Fruit fly (Drosophila melanogaster) whole organism, embryonic: ENCODE measurements around the gene Drs.

Experiments
- Awh ChIP-seq: fragments of 200-800 bp; sonication (Bioruptor generic); IDR thresholded peaks from 2 replicates; pipeline ENCODE4, ENCODE4 v1.3.6; 2022; ENCODE audit warnings: missing biosample characterization, missing genetic modification characterization
- Bgb ChIP-seq: fragments of 200-800 bp; sonication (Bioruptor generic); IDR thresholded peaks from 2 replicates; pipeline ENCODE4 v1.3.6; 2022; ENCODE audit warnings: missing biosample characterization, missing genetic modification characterization; ENCODE audit not compliant: partially characterized antibody
- C15 ChIP-seq: fragments of 200-800 bp; sonication (Bioruptor generic); IDR thresholded peaks from 3 replicates; pipeline ENCODE4 v1.3.6; 2022; ENCODE audit warnings: missing biosample characterization, missing genetic modification characterization
- CG10267 ChIP-seq: fragments of 200-800 bp; sonication (Bioruptor generic); optimal IDR thresholded peaks from 2 replicates; lab custom pipeline; 2018; ENCODE audit warnings: missing biosample characterization, mild to moderate bottlenecking, missing genetic modification characterization, moderate library complexity
- CG13624 ChIP-seq: fragments of 200-800 bp; sonication (Bioruptor generic); optimal IDR thresholded peaks from 2 replicates; lab custom pipeline; 2016; ENCODE audit warnings: missing biosample characterization, missing genetic modification characterization
- CG1603 ChIP-seq: fragments of 200-800 bp; sonication (Bioruptor generic); optimal IDR thresholded peaks from 2 replicates; lab custom pipeline; 2019; ENCODE audit warnings: missing biosample characterization, mild to moderate bottlenecking, missing genetic modification characterization, moderate library complexity
- CG16813 ChIP-seq: fragments of 200-800 bp; sonication (Bioruptor generic); IDR thresholded peaks from 3 replicates; pipeline ENCODE4 v1.3.6; 2022; ENCODE audit warnings: missing biosample characterization, missing genetic modification characterization; ENCODE audit not compliant: partially characterized antibody
- CG18011 ChIP-seq: fragments of 200-800 bp; sonication (Bioruptor generic); optimal IDR thresholded peaks from 2 replicates; lab custom pipeline; 2017; ENCODE audit warnings: missing biosample characterization, missing genetic modification characterization, mild to moderate bottlenecking, moderate library complexity, missing genotype
- CG31224 ChIP-seq: fragments of 200-800 bp; sonication (Bioruptor generic); IDR thresholded peaks from 2 replicates; pipeline ENCODE4 v1.3.6; 2022; ENCODE audit warnings: missing biosample characterization, missing genetic modification characterization
- CG34224 ChIP-seq: fragments of 200-800 bp; sonication (Bioruptor generic); IDR thresholded peaks from 3 replicates; pipeline ENCODE4 v1.3.6; 2022; ENCODE audit warnings: missing biosample characterization, missing genetic modification characterization; ENCODE audit not compliant: partially characterized antibody
- CG4282 ChIP-seq: fragments of 200-800 bp; sonication (Bioruptor generic); optimal IDR thresholded peaks from 2 replicates; lab custom pipeline; 2016; ENCODE audit warnings: missing biosample characterization, missing genetic modification characterization
- CG4404 ChIP-seq: fragments of 200-800 bp; sonication (Bioruptor generic); IDR thresholded peaks from 2 replicates; pipeline ENCODE4 v1.3.6; 2022; ENCODE audit warnings: missing biosample characterization, missing genetic modification characterization
- CG4617 ChIP-seq: fragments of 200-800 bp; sonication (Bioruptor generic); optimal IDR thresholded peaks from 3 replicates; lab custom pipeline; 2016; ENCODE audit warnings: missing biosample characterization, missing genetic modification characterization, borderline replicate concordance
- CG6175 ChIP-seq: fragments of 200-800 bp; sonication (Bioruptor generic); IDR thresholded peaks from 3 replicates; pipeline ENCODE4 v1.3.6; 2022; ENCODE audit warnings: missing biosample characterization, missing genetic modification characterization
- CG7372 ChIP-seq: fragments of 200-800 bp; sonication (Bioruptor generic); IDR thresholded peaks from 2 replicates; pipeline ENCODE4 v1.3.6; 2022; ENCODE audit warnings: missing biosample characterization, missing genetic modification characterization
- CG8290 ChIP-seq, 3 experiments: fragments of 200-800 bp; sonication (Bioruptor generic); optimal IDR thresholded peaks; 2 replicates each; lab custom pipeline; 2016 to 2019; ENCODE audit warnings: missing biosample characterization in 3 of 3, missing genetic modification characterization in 3 of 3, mild to moderate bottlenecking in 2 of 3, moderate library complexity in 1 of 3
- CG8478 ChIP-seq: fragments of >200 bp; optimal IDR thresholded peaks from 2 replicates; lab custom pipeline; 2018
- CG8765 ChIP-seq: fragments of 200-800 bp; sonication (Bioruptor generic); IDR thresholded peaks from 2 replicates; pipeline ENCODE4 v1.3.6; 2022; ENCODE audit warnings: missing biosample characterization, missing genetic modification characterization
- CG9932 ChIP-seq: fragments of 200-800 bp; sonication (Bioruptor generic); IDR thresholded peaks from 2 replicates; pipeline ENCODE4 v1.3.6; 2022; ENCODE audit warnings: missing biosample characterization, missing genetic modification characterization
- Dll ChIP-seq: fragments of 200-800 bp; sonication (Bioruptor generic); IDR thresholded peaks from 4 replicates; pipeline ENCODE4 v1.3.6; 2022; ENCODE audit warnings: missing biosample characterization, missing genetic modification characterization; ENCODE audit not compliant: partially characterized antibody
- Dref ChIP-seq: fragments of 200-800 bp; sonication (Bioruptor generic); IDR thresholded peaks from 2 replicates; pipeline ENCODE4 v1.3.6; 2022; ENCODE audit warnings: missing biosample characterization, missing genetic modification characterization
- Lhr ChIP-seq: fragments of 200-800 bp; sonication (Bioruptor generic); optimal IDR thresholded peaks from 3 replicates; lab custom pipeline; 2017; ENCODE audit warnings: mild to moderate bottlenecking, missing biosample characterization, missing genetic modification reagents, missing genetic modification characterization
- Mes4 ChIP-seq: fragments of 200-800 bp; sonication (Bioruptor generic); optimal IDR thresholded peaks from 2 replicates; lab custom pipeline; 2016; ENCODE audit warnings: missing biosample characterization, missing genetic modification characterization
- NfI ChIP-seq: fragments of 200-800 bp; sonication (Bioruptor generic); optimal IDR thresholded peaks from 3 replicates; lab custom pipeline; 2018; ENCODE audit warnings: missing biosample characterization, mild to moderate bottlenecking, missing genetic modification characterization, moderate library complexity
- Oaz ChIP-seq: fragments of 200-800 bp; sonication (Bioruptor generic); IDR thresholded peaks from 2 replicates; pipeline ENCODE4 v1.3.6; 2022; ENCODE audit warnings: missing biosample characterization, missing genetic modification characterization
- Sin3A ChIP-seq: fragments of >200 bp; optimal IDR thresholded peaks from 2 replicates; lab custom pipeline; 2018
- Sox100B ChIP-seq: fragments of 200-800 bp; sonication (Bioruptor generic); optimal IDR thresholded peaks from 3 replicates; lab custom pipeline; 2018; ENCODE audit warnings: missing biosample characterization, mild to moderate bottlenecking, missing genetic modification characterization
- Ssrp ChIP-seq: fragments of 200-800 bp; sonication (Bioruptor generic); optimal IDR thresholded peaks from 2 replicates; lab custom pipeline; 2018; ENCODE audit warnings: missing biosample characterization, mild to moderate bottlenecking, missing genetic modification characterization, moderate library complexity
- bab2 ChIP-seq: fragments of 200-800 bp; sonication (Bioruptor generic); optimal IDR thresholded peaks from 2 replicates; lab custom pipeline; 2016; ENCODE audit warnings: missing biosample characterization, missing genetic modification characterization
- bbx ChIP-seq: fragments of 200-800 bp; sonication (Bioruptor generic); IDR thresholded peaks from 2 replicates; pipeline ENCODE4 v1.3.6; 2022; ENCODE audit warnings: missing biosample characterization, missing genetic modification characterization; ENCODE audit not compliant: partially characterized antibody
- br ChIP-seq: fragments of >200 bp; optimal IDR thresholded peaks from 2 replicates; lab custom pipeline; 2017
- bsh ChIP-seq, 2 experiments: fragments of 200-800 bp; sonication (Bioruptor generic); optimal IDR thresholded peaks; 2 replicates each; lab custom pipeline; 2017 to 2018; ENCODE audit warnings: mild to moderate bottlenecking in 2 of 2, missing biosample characterization in 2 of 2, missing genetic modification characterization in 2 of 2, moderate library complexity in 1 of 2
- ci ChIP-seq: fragments of 200-800 bp; sonication (Bioruptor generic); IDR thresholded peaks from 3 replicates; pipeline ENCODE4 v1.3.6; 2022; ENCODE audit warnings: missing biosample characterization, missing genetic modification characterization
- dysf ChIP-seq: fragments of 200-800 bp; sonication (Bioruptor generic); IDR thresholded peaks from 3 replicates; pipeline ENCODE4 v1.3.6; 2022; ENCODE audit warnings: missing biosample characterization, missing genetic modification characterization
- ems ChIP-seq: fragments of 200-800 bp; sonication (Bioruptor generic); optimal IDR thresholded peaks from 3 replicates; lab custom pipeline; 2016; ENCODE audit warnings: missing biosample characterization, missing genetic modification characterization
- ftz-f1 ChIP-seq: fragments of 200-800 bp; sonication (Bioruptor generic); optimal IDR thresholded peaks from 2 replicates; lab custom pipeline; 2016; ENCODE audit warnings: missing biosample characterization, missing genetic modification characterization
- grn ChIP-seq: fragments of 200-800 bp; sonication (Bioruptor generic); optimal IDR thresholded peaks from 3 replicates; lab custom pipeline; 2017; ENCODE audit warnings: missing biosample characterization, missing genetic modification characterization
- h ChIP-seq: fragments of >200 bp; optimal IDR thresholded peaks from 2 replicates; lab custom pipeline; 2017
- ken ChIP-seq: fragments of 200-800 bp; sonication (Bioruptor generic); IDR thresholded peaks from 3 replicates; pipeline ENCODE4 v1.3.6; 2022; ENCODE audit warnings: missing biosample characterization, missing genetic modification characterization
- nom ChIP-seq: fragments of 200-800 bp; sonication (Bioruptor generic); optimal IDR thresholded peaks from 2 replicates; lab custom pipeline; 2017; ENCODE audit warnings: missing biosample characterization, missing genetic modification characterization, mild to moderate bottlenecking, moderate library complexity, missing genetic modification reagents
- pan ChIP-seq, 4 experiments: fragments of >200 bp in 3 of 4; fragments of 200-800 bp in 1 of 4; sonication (Bioruptor generic) in 1 of 4; optimal IDR thresholded peaks in 3 of 4; IDR thresholded peaks in 1 of 4; 2 replicates each; pipeline versions ENCODE4 v1.3.6 to Lab custom; 2017 to 2022; ENCODE audit warnings: missing biosample characterization in 2 of 4, missing genetic modification characterization in 2 of 4, mixed read lengths in 1 of 4
- peb ChIP-seq: fragments of 200-800 bp; sonication (Bioruptor generic); IDR thresholded peaks from 2 replicates; pipeline ENCODE4 v1.3.6; 2022; ENCODE audit warnings: missing biosample characterization, missing genetic modification characterization
- prd ChIP-seq, 3 experiments: fragments of >200 bp in 2 of 3; fragments of 200-800 bp in 1 of 3; sonication (Bioruptor generic) in 1 of 3; optimal IDR thresholded peaks in 2 of 3; IDR thresholded peaks in 1 of 3; 2 replicates in 2 of 3; 3 replicates in 1 of 3; pipeline versions ENCODE4 v1.3.6 to Lab custom; 2017 to 2022; ENCODE audit warnings: missing biosample characterization in 1 of 3, missing genetic modification characterization in 1 of 3
- sc ChIP-seq, 3 experiments: fragments of >200 bp in 2 of 3; fragments of 200-800 bp in 1 of 3; sonication (Bioruptor generic) in 1 of 3; optimal IDR thresholded peaks; 2 replicates in 2 of 3; 3 replicates in 1 of 3; lab custom pipeline; 2017; ENCODE audit warnings: mild to moderate bottlenecking in 1 of 3, missing biosample characterization in 1 of 3, missing genetic modification characterization in 1 of 3, missing genetic modification reagents in 1 of 3
- scrt ChIP-seq: fragments of 200-800 bp; sonication (Bioruptor generic); optimal IDR thresholded peaks from 2 replicates; lab custom pipeline; 2018; ENCODE audit warnings: missing biosample characterization, mild to moderate bottlenecking, missing genetic modification characterization, moderate library complexity
- tx ChIP-seq: fragments of 200-800 bp; sonication (Bioruptor generic); optimal IDR thresholded peaks from 2 replicates; lab custom pipeline; 2016; ENCODE audit warnings: missing biosample characterization, missing genetic modification characterization
- wdn ChIP-seq: fragments of 200-800 bp; sonication (Bioruptor generic); IDR thresholded peaks from 2 replicates; pipeline ENCODE4 v1.3.6; 2022; ENCODE audit warnings: missing biosample characterization, missing genetic modification characterization

The Drs gene

DNA sequence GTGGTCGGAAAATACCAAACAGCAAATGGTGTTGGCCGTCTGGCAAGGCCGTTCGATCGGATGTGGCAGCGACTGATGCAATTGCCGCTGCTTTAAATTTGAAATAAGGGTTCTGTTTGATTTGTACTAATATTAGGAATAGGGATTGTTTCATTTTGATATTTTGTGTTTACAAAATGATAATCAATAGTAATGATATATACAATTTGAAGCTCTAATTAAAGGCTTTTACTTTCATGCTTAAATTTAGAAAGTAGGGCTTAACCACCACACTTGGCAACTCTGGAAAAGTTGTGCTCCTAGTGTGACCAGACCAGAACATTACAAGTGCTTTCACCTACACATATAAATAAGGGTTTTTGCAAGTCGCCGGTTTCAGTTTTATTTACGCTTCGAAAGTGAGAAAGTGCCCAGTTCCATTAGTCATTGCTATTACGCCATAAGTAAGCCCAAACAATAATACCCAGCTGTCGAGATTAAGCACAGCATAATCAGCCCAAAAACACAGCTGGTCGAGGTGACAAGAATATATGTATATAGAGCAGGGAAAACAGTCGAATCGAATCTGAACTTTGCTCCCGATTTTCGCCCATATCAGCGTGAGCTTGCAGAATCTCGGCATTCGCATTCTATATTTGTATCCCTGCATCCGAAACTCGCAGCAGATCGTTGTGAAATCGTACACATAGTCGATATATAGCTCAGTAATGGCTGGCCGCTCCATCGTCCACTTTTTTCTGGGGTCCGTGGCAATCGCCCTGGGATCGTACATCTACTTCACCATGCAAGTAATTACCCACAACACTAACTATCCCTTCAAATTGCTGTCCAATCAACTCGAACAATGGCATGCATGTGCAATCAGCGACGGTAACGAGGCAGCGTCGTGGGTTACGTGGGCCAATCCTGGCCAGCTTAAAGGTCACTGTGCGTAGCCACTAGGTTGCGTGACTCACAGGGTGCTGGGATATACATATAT is 43.1 kb upstream of the Drs start, which contains the start of gene Gtpx (continued):
- TF ChIP-seq Dref (GFP tag; lab: Robert Waterston, UW) = peak; percentile 31; the same call in 1 of the 2 replicates
- no peak for TF ChIP-seq CG31224 (GFP tag; lab: Robert Waterston, UW)
- TF ChIP-seq CG1603 (tag; lab: Kevin White, UChicago) = peak; percentile 54
- TF ChIP-seq Awh (GFP tag; lab: Robert Waterston, UW) = no peak
- peak; percentile 25 to 57 for TF ChIP-seq bsh (GFP tag; optimal IDR thresholded peaks at IDR 0.05; lab: Kevin White, UChicago)
- TF ChIP-seq CG8478 = peak; percentile 30
- TF ChIP-seq grn (GFP tag; lab: Kevin White, UChicago) = no peak
- no peak for TF ChIP-seq CG34224 (GFP tag; lab: Robert Waterston, UW)
- peak; percentile 83 for TF ChIP-seq Lhr
- no peak for TF ChIP-seq CG7372 (GFP tag; lab: Robert Waterston, UW)
- no peak for TF ChIP-seq peb
- TF ChIP-seq CG8290 (GFP tag; optimal IDR thresholded peaks at IDR 0.05; lab: Kevin White, UChicago) = no peak
- TF ChIP-seq CG8290 (tag; optimal IDR thresholded peaks at IDR 0.05; lab: Kevin White, UChicago) = peak in 1 of 2 experiments; percentile 38
- TF ChIP-seq ftz-f1 = peak; percentile 53
- TF ChIP-seq CG18011 (GFP tag; lab: Kevin White, UChicago) = peak; percentile 34
- TF ChIP-seq CG9932 (GFP tag; lab: Robert Waterston, UW) = peak; percentile 69
- TF ChIP-seq pan (optimal IDR thresholded peaks at IDR 0.05; lab: Kevin White, UChicago) = no peak
- TF ChIP-seq pan (GFP tag; optimal IDR thresholded peaks at IDR 0.05 in 1 of 2, IDR thresholded peaks at IDR 0.05 in 1 of 2) = no peak
- TF ChIP-seq ken (GFP tag; lab: Robert Waterston, UW) = 0 out of 3 replicates have a peak, but pooled peaks have one; percentile 4
- TF ChIP-seq NfI (GFP tag; lab: Kevin White, UChicago) = peak; percentile 39
- no peak for TF ChIP-seq Sox100B (GFP tag; lab: Kevin White, UChicago)
- TF ChIP-seq h (lab: Kevin White, UChicago) = no peak
- peak; percentile 34 for TF ChIP-seq ems (GFP tag; lab: Kevin White, UChicago)
- TF ChIP-seq CG8765 = no peak
- peak; percentile 14 for TF ChIP-seq Ssrp
- peak; percentile 10 for TF ChIP-seq CG4617 (GFP tag; lab: Kevin White, UChicago)
- TF ChIP-seq Sin3A (lab: Kevin White, UChicago) = peak; percentile 96
- no peak for TF ChIP-seq C15
- no peak for TF ChIP-seq CG4282 (GFP tag; lab: Kevin White, UChicago)
- no peak for TF ChIP-seq scrt (GFP tag; lab: Kevin White, UChicago)
- peak; percentile 28; the same call in 1 of the 3 replicates for TF ChIP-seq dysf
- no peak; the same call in 1 of the 2 replicates for TF ChIP-seq Bgb (GFP tag; lab: Robert Waterston, UW)
- no peak for TF ChIP-seq bbx (GFP tag; lab: Robert Waterston, UW)
- TF ChIP-seq Dll (GFP tag; lab: Robert Waterston, UW) = peak; percentile 51; the same call in 2 of the 4 replicates
- TF ChIP-seq Oaz = no peak
- TF ChIP-seq CG10267 (tag; lab: Kevin White, UChicago) = peak; percentile 53
- no peak for TF ChIP-seq prd (optimal IDR thresholded peaks at IDR 0.05; lab: Kevin White, UChicago)
- TF ChIP-seq prd (GFP tag; IDR thresholded peaks at IDR 0.05; lab: Robert Waterston, UW) = peak; percentile 50; the same call in 1 of the 3 replicates
- TF ChIP-seq CG16813 (GFP tag; lab: Robert Waterston, UW) = no peak
- peak; percentile 73 for TF ChIP-seq CG13624 (GFP tag; lab: Kevin White, UChicago)
- peak; percentile 40 for TF ChIP-seq tx (GFP tag; lab: Kevin White, UChicago)
- TF ChIP-seq wdn = 0 out of 2 replicates have a peak, but pooled peaks have one; percentile 24
- TF ChIP-seq br (lab: Kevin White, UChicago) = no peak
- no peak for TF ChIP-seq sc (optimal IDR thresholded peaks at IDR 0.05; lab: Kevin White, UChicago)
- no peak for TF ChIP-seq sc (GFP tag; optimal IDR thresholded peaks at IDR 0.05; lab: Kevin White, UChicago)
- TF ChIP-seq ci (GFP tag; lab: Robert Waterston, UW) = peak; percentile 21; the same call in 1 of the 3 replicates
- TF ChIP-seq nom = peak; percentile 87
- TF ChIP-seq CG4404 (GFP tag; lab: Robert Waterston, UW) = no peak
- no peak for TF ChIP-seq bab2 (GFP tag; lab: Kevin White, UChicago)
- peak; percentile 20 for TF ChIP-seq Mes4 (GFP tag; lab: Kevin White, UChicago)
- no peak for TF ChIP-seq CG6175
